Worm (Caenorhabditis elegans) whole organism, L4 larva: ENCODE data around the gene F35E12.9.

Experiments
- F10B5.3 ChIP-seq: sonication (generic microtip); optimal IDR thresholded peaks from 2 replicates; lab custom pipeline; 2016; ENCODE audit warnings: mild to moderate bottlenecking, missing genetic modification characterization, missing compliant biosample characterization
- F26F4.8 ChIP-seq: fragments of 200-800 bp; sonication (Bioruptor generic); conservative IDR thresholded peaks from 2 replicates; pipeline ENCODE4 v1.3.6; 2022; ENCODE audit warnings: missing genetic modification characterization, missing compliant biosample characterization
- F37D6.2 ChIP-seq: sonication (generic microtip); optimal IDR thresholded peaks from 2 replicates; lab custom pipeline; 2016; ENCODE audit warnings: mild to moderate bottlenecking, missing genetic modification characterization, missing compliant biosample characterization
- F49E8.2 ChIP-seq: sonication (generic microtip); optimal IDR thresholded peaks from 2 replicates; lab custom pipeline; 2016; ENCODE audit warnings: missing compliant biosample characterization, mild to moderate bottlenecking, missing genetic modification characterization, borderline replicate concordance
- Y5F2A.4 ChIP-seq: fragments of 200-800 bp; sonication (Bioruptor generic); optimal IDR thresholded peaks from 2 replicates; lab custom pipeline; 2018; ENCODE audit warnings: mild to moderate bottlenecking, missing genetic modification characterization, missing compliant biosample characterization
- ZK337.2 ChIP-seq: fragments of 200-800 bp; sonication (Bioruptor generic); IDR thresholded peaks from 2 replicates; pipeline ENCODE4 v1.3.6; 2022; ENCODE audit warnings: missing genetic modification reagents, missing genetic modification characterization, missing compliant biosample characterization
- aly-2 ChIP-seq: sonication (generic microtip); optimal IDR thresholded peaks from 2 replicates; lab custom pipeline; 2018; ENCODE audit warnings: missing biosample characterization, missing genetic modification characterization
- arid-1 ChIP-seq: fragments of 200-800 bp; sonication (Bioruptor generic); conservative IDR thresholded peaks from 2 replicates; pipeline ENCODE4 v1.3.6; 2022; ENCODE audit warnings: missing genetic modification reagents, missing genetic modification characterization, missing compliant biosample characterization
- ceh-20 ChIP-seq: fragments of 200-800 bp; sonication (Bioruptor generic); IDR thresholded peaks from 2 replicates; pipeline ENCODE4 v1.3.6; 2022; ENCODE audit warnings: missing genetic modification reagents, missing genetic modification characterization, missing compliant biosample characterization
- ceh-32 ChIP-seq: sonication (generic microtip); optimal IDR thresholded peaks from 2 replicates; lab custom pipeline; 2016; ENCODE audit warnings: mild to moderate bottlenecking, missing genetic modification characterization, missing compliant biosample characterization; ENCODE audit not compliant: poor library complexity
- ceh-82 ChIP-seq: sonication (generic microtip); optimal IDR thresholded peaks from 2 replicates; lab custom pipeline; 2017; ENCODE audit warnings: missing biosample characterization, missing genetic modification characterization
- ces-1 ChIP-seq: fragments of 150-350 bp; sonication (generic microtip); optimal IDR thresholded peaks from 4 replicates; lab custom pipeline; 2014; ENCODE audit warnings: missing biosample characterization, missing genetic modification reagents, missing genetic modification characterization
- daf-16 ChIP-seq, 3 experiments: sonication (generic microtip); optimal IDR thresholded peaks; 2 replicates each; lab custom pipeline; 2016 to 2017; ENCODE audit warnings: missing genetic modification characterization in 3 of 3, missing genetic modification reagents in 3 of 3, mild to moderate bottlenecking in 2 of 3, missing compliant biosample characterization in 2 of 3, missing biosample characterization in 1 of 3, moderate library complexity in 1 of 3
- dmd-6 ChIP-seq: fragments of 200-800 bp; sonication (Bioruptor generic); IDR thresholded peaks from 2 replicates; pipeline ENCODE4 v1.3.6; 2022; ENCODE audit warnings: missing genetic modification reagents, missing genetic modification characterization, missing compliant biosample characterization
- dmd-8 ChIP-seq: fragments of 200-800 bp; sonication (Bioruptor generic); IDR thresholded peaks from 2 replicates; pipeline ENCODE4 v1.3.6; 2022; ENCODE audit warnings: missing genetic modification characterization, missing compliant biosample characterization
- duxl-1 ChIP-seq: sonication (generic microtip); optimal IDR thresholded peaks from 2 replicates; lab custom pipeline; 2016; ENCODE audit warnings: mild to moderate bottlenecking, missing genetic modification characterization, moderate library complexity, missing compliant biosample characterization; ENCODE audit not compliant: poor library complexity
- egl-27 ChIP-seq: sonication (generic microtip); optimal IDR thresholded peaks from 3 replicates; lab custom pipeline; 2017; ENCODE audit warnings: missing biosample characterization, missing genetic modification reagents, missing genetic modification characterization
- hif-1 ChIP-seq, 2 experiments: sonication (generic microtip); optimal IDR thresholded peaks; 2 replicates each; lab custom pipeline; 2016 to 2017; ENCODE audit warnings: missing compliant biosample characterization in 2 of 2, missing genetic modification characterization in 2 of 2, missing genetic modification reagents in 2 of 2, missing genotype in 2 of 2, mild to moderate bottlenecking in 1 of 2
- hlh-30 ChIP-seq: sonication (generic microtip); optimal IDR thresholded peaks from 2 replicates; lab custom pipeline; 2017; ENCODE audit warnings: antibody characterized with exemption, mild to moderate bottlenecking, missing genetic modification characterization, missing compliant biosample characterization; ENCODE audit not compliant: insufficient read depth
- lin-1 ChIP-seq: fragments of 200-800 bp; sonication (Bioruptor generic); IDR thresholded peaks from 2 replicates; pipeline ENCODE4 v1.3.6; 2022; ENCODE audit warnings: missing genetic modification reagents, missing genetic modification characterization, missing compliant biosample characterization
- lin-29 ChIP-seq: fragments of 200-800 bp; sonication (Bioruptor generic); IDR thresholded peaks from 2 replicates; pipeline ENCODE4 v1.3.6; 2022; ENCODE audit warnings: missing genetic modification reagents, missing genetic modification characterization, missing compliant biosample characterization
- lin-39 ChIP-seq: fragments of 150-350 bp; optimal IDR thresholded peaks from 2 replicates; lab custom pipeline; 2014; ENCODE audit warnings: missing biosample characterization, missing genetic modification reagents, missing genetic modification characterization
- lir-3 ChIP-seq: sonication (generic microtip); optimal IDR thresholded peaks from 2 replicates; lab custom pipeline; 2016; ENCODE audit warnings: mild to moderate bottlenecking, missing genetic modification characterization, missing compliant biosample characterization
- madf-5 ChIP-seq, 2 experiments: fragments of 200-800 bp; sonication (Bioruptor generic); IDR thresholded peaks; 2 replicates each; pipeline ENCODE4 v1.3.6; 2022; ENCODE audit warnings: missing compliant biosample characterization in 2 of 2, missing genetic modification characterization in 2 of 2
- madf-9 ChIP-seq: fragments of 200-800 bp; sonication (Bioruptor generic); conservative IDR thresholded peaks from 2 replicates; pipeline ENCODE4 v1.3.6; 2022; ENCODE audit warnings: missing genetic modification reagents, missing genetic modification characterization, missing compliant biosample characterization
- mdl-1 ChIP-seq, 2 experiments: fragments of 150-350 bp in 1 of 2; sonication (generic microtip) in 1 of 2; optimal IDR thresholded peaks; 2 replicates each; lab custom pipeline; 2014 to 2017; ENCODE audit warnings: missing biosample characterization in 2 of 2, missing genetic modification characterization in 2 of 2
- mdt-29 ChIP-seq: fragments of 200-800 bp; sonication (Bioruptor generic); IDR thresholded peaks from 2 replicates; pipeline ENCODE4 v1.3.6; 2022; ENCODE audit warnings: missing genetic modification reagents, missing genetic modification characterization, missing compliant biosample characterization
- mep-1 ChIP-seq: fragments of 150-350 bp; sonication (generic microtip); optimal IDR thresholded peaks from 3 replicates; lab custom pipeline; 2014; ENCODE audit warnings: missing biosample characterization, missing genetic modification characterization
- mes-2 ChIP-seq: sonication (generic microtip); optimal IDR thresholded peaks from 2 replicates; lab custom pipeline; 2016; ENCODE audit warnings: missing genotype, mild to moderate bottlenecking, missing genetic modification characterization, missing compliant biosample characterization; ENCODE audit not compliant: poor library complexity, severe bottlenecking
- mxl-3 ChIP-seq: fragments of 200-800 bp; sonication (Bioruptor generic); optimal IDR thresholded peaks from 2 replicates; lab custom pipeline; 2018; ENCODE audit warnings: mild to moderate bottlenecking, missing genetic modification characterization, missing compliant biosample characterization
- nhr-10 ChIP-seq: fragments of 150-350 bp; optimal IDR thresholded peaks from 2 replicates; lab custom pipeline; 2014; ENCODE audit warnings: missing biosample characterization, missing genetic modification characterization
- nhr-11 ChIP-seq: fragments of 150-350 bp; optimal IDR thresholded peaks from 2 replicates; lab custom pipeline; 2014; ENCODE audit warnings: missing biosample characterization, missing genetic modification characterization
- nhr-111 ChIP-seq: fragments of 200-800 bp; sonication (Bioruptor generic); optimal IDR thresholded peaks from 2 replicates; lab custom pipeline; 2018; ENCODE audit warnings: mild to moderate bottlenecking, missing genetic modification characterization, missing compliant biosample characterization
- nhr-6 ChIP-seq: fragments of 150-350 bp; optimal IDR thresholded peaks from 2 replicates; lab custom pipeline; 2014; ENCODE audit warnings: missing biosample characterization, missing genetic modification characterization
- nhr-76 ChIP-seq: fragments of 150-350 bp; optimal IDR thresholded peaks from 2 replicates; lab custom pipeline; 2014; ENCODE audit warnings: missing biosample characterization, missing genetic modification characterization
- nhr-77 ChIP-seq: fragments of 150-350 bp; optimal IDR thresholded peaks from 2 replicates; lab custom pipeline; 2014; ENCODE audit warnings: missing biosample characterization, missing genetic modification characterization
- saeg-2 ChIP-seq: fragments of 200-800 bp; sonication (Bioruptor generic); IDR thresholded peaks from 2 replicates; pipeline ENCODE4 v1.3.6; 2022; ENCODE audit warnings: missing genetic modification reagents, missing genetic modification characterization, missing compliant biosample characterization
- snpc-1.2 ChIP-seq: fragments of 200-800 bp; sonication (Bioruptor generic); IDR thresholded peaks from 2 replicates; pipeline ENCODE4 v1.3.6; 2022; ENCODE audit warnings: missing genetic modification reagents, missing genetic modification characterization, missing compliant biosample characterization
- snpc-4 ChIP-seq: fragments of 150-350 bp; optimal IDR thresholded peaks from 2 replicates; lab custom pipeline; 2014; ENCODE audit warnings: missing biosample characterization, missing genetic modification characterization
- spr-1 ChIP-seq: sonication (generic microtip); optimal IDR thresholded peaks from 2 replicates; lab custom pipeline; 2016; ENCODE audit warnings: mild to moderate bottlenecking, missing genetic modification characterization, missing compliant biosample characterization
- unc-130 ChIP-seq: sonication (generic microtip); optimal IDR thresholded peaks from 2 replicates; lab custom pipeline; 2016; ENCODE audit warnings: missing genetic modification reagents, missing genetic modification characterization, missing compliant biosample characterization
- zag-1 ChIP-seq: fragments of 150-350 bp; optimal IDR thresholded peaks from 2 replicates; lab custom pipeline; 2014; ENCODE audit warnings: missing biosample characterization, missing genetic modification characterization
- zfp-2 ChIP-seq: sonication (generic microtip); optimal IDR thresholded peaks from 2 replicates; lab custom pipeline; 2016; ENCODE audit warnings: mild to moderate bottlenecking, missing genetic modification characterization, missing compliant biosample characterization
- zfp-3 ChIP-seq: fragments of 200-800 bp; sonication (Bioruptor generic); conservative IDR thresholded peaks from 2 replicates; pipeline ENCODE4 v1.3.6; 2022; ENCODE audit warnings: missing genetic modification reagents, missing genetic modification characterization, missing compliant biosample characterization
- zip-11 ChIP-seq: fragments of 200-800 bp; sonication (Bioruptor generic); IDR thresholded peaks from 2 replicates; pipeline ENCODE4 v1.3.6; 2022; ENCODE audit warnings: missing genetic modification characterization, missing compliant biosample characterization
- zip-2 ChIP-seq: fragments of 150-350 bp; optimal IDR thresholded peaks from 2 replicates; lab custom pipeline; 2014; ENCODE audit warnings: missing biosample characterization, missing genetic modification characterization
- ztf-11 ChIP-seq: fragments of 150-350 bp; optimal IDR thresholded peaks from 2 replicates; lab custom pipeline; 2014; ENCODE audit warnings: missing biosample characterization, missing genetic modification characterization

The F35E12.9 gene

ce11 chrV:13787948-13788681, 43.2 kb upstream of the F35E12.9 start (continued):
- TF ChIP-seq nhr-111 (GFP tag; lab: Kevin White, UChicago) (no peak), lin-1 (GFP tag; lab: Robert Waterston, UW) (no peak), lir-3 (no peak)

ce11 chrV:13787225-13787898, 42.4 kb upstream of the F35E12.9 start, which contains the start of the genes F53C11.4 and F53C11.5:
F53C11.4 (minus strand) TSS chrV:13787352.
F53C11.5 (plus strand) TSS chrV:13787549.
- TF ChIP-seq mes-2 (tag; lab: Kevin White, UChicago) (peak; percentile 57), mdl-1 (tag; optimal IDR thresholded peaks at IDR 0.05; lab: Kevin White, UChicago) (no peak), daf-16 (GFP tag; optimal IDR thresholded peaks at IDR 0.05; lab: Kevin White, UChicago) (no peak), daf-16 (tag; optimal IDR thresholded peaks at IDR 0.05; lab: Kevin White, UChicago) (peak; percentile 85), dmd-6 (GFP tag; lab: Robert Waterston, UW) (peak; percentile 69), hif-1 (tag; optimal IDR thresholded peaks at IDR 0.05; lab: Kevin White, UChicago) (peak in 1 of 2 experiments; percentile 79), spr-1 (tag; lab: Kevin White, UChicago) (no peak), zfp-3 (no peak), dmd-8 (no peak), lin-29 (GFP tag; lab: Robert Waterston, UW) (no peak), snpc-1.2 (GFP tag; lab: Robert Waterston, UW) (no peak), ZK337.2 (GFP tag; lab: Robert Waterston, UW) (no peak), zip-2 (tag; lab: Kevin White, UChicago) (no peak), zip-11 (GFP tag; lab: Robert Waterston, UW) (no peak), arid-1 (GFP tag; lab: Robert Waterston, UW) (no peak), ces-1 (GFP tag; lab: Kevin White, UChicago) (no peak), Y5F2A.4 (GFP tag; lab: Kevin White, UChicago) (no peak), madf-9 (GFP tag; lab: Robert Waterston, UW) (no peak), duxl-1 (no peak), F10B5.3 (tag; lab: Kevin White, UChicago) (no peak), snpc-4 (tag; lab: Kevin White, UChicago) (no peak), ceh-20 (GFP tag; lab: Robert Waterston, UW) (no peak), ceh-82 (tag; lab: Kevin White, UChicago) (no peak), egl-27 (tag; lab: Kevin White, UChicago) (no peak), saeg-2 (GFP tag; lab: Robert Waterston, UW) (no peak), nhr-11 (tag; lab: Kevin White, UChicago) (no peak), ceh-32 (tag; lab: Kevin White, UChicago) (no peak), ztf-11 (tag; lab: Kevin White, UChicago) (no peak), hlh-30 (tag; lab: Kevin White, UChicago) (peak; percentile 16), zfp-2 (tag; lab: Kevin White, UChicago) (no peak), mep-1 (tag; lab: Kevin White, UChicago) (peak; percentile 11), F49E8.2 (tag; lab: Kevin White, UChicago) (no peak), lin-39 (tag; lab: Kevin White, UChicago) (no peak), unc-130 (GFP tag; lab: Kevin White, UChicago) (peak; percentile 3), nhr-10 (tag; lab: Kevin White, UChicago) (no peak), F26F4.8 (GFP tag; lab: Robert Waterston, UW) (no peak), aly-2 (tag; lab: Kevin White, UChicago) (no peak), mdt-29 (GFP tag; lab: Robert Waterston, UW) (no peak), madf-5 (GFP tag; IDR thresholded peaks at IDR 0.05; lab: Robert Waterston, UW) (no peak), F37D6.2 (tag; lab: Kevin White, UChicago) (no peak), nhr-77 (no peak), zag-1 (no peak), nhr-76 (no peak), nhr-6 (peak; percentile 78), mxl-3 (GFP tag; lab: Kevin White, UChicago) (no peak)
